Fruit fly (Drosophila melanogaster) whole organism, embryonic: ENCODE data around the gene CG32170.

Experiments
- CG10462 ChIP-seq: fragments of 200-800 bp; sonication (Bioruptor generic); optimal IDR thresholded peaks from 2 replicates; lab custom pipeline; 2016; ENCODE audit warnings: missing biosample characterization, missing genetic modification characterization
- CG11247 ChIP-seq: fragments of 200-800 bp; sonication (Bioruptor generic); IDR thresholded peaks from 2 replicates; pipeline ENCODE4 v1.3.6; 2022; ENCODE audit warnings: missing biosample characterization, missing genetic modification characterization
- CG11560 ChIP-seq: fragments of 200-800 bp; sonication (Bioruptor generic); IDR thresholded peaks from 3 replicates; pipeline ENCODE4 v1.3.6; 2022; ENCODE audit warnings: missing biosample characterization, missing genetic modification characterization
- CG12659 ChIP-seq: fragments of 200-800 bp; sonication (Bioruptor generic); optimal IDR thresholded peaks from 3 replicates; lab custom pipeline; 2017; ENCODE audit warnings: mild to moderate bottlenecking, missing biosample characterization, missing genetic modification reagents, missing genetic modification characterization
- CG14050 ChIP-seq: fragments of 200-800 bp; sonication (Bioruptor generic); IDR thresholded peaks from 3 replicates; pipeline ENCODE4 v1.3.6; 2022; ENCODE audit warnings: missing biosample characterization, missing genetic modification characterization
- CG14441 ChIP-seq: fragments of 200-800 bp; sonication (Bioruptor generic); IDR thresholded peaks from 2 replicates; pipeline ENCODE4 v1.3.6; 2022; ENCODE audit warnings: missing biosample characterization, missing genetic modification characterization
- CG17361 ChIP-seq: fragments of 200-800 bp; sonication (Bioruptor generic); IDR thresholded peaks from 3 replicates; pipeline ENCODE4 v1.3.6; 2022; ENCODE audit warnings: missing biosample characterization, missing genetic modification characterization
- CG17612 ChIP-seq: fragments of 200-800 bp; sonication (Bioruptor generic); IDR thresholded peaks from 2 replicates; pipeline ENCODE4 v1.3.6; 2022; ENCODE audit warnings: missing biosample characterization, missing genetic modification characterization
- CG2712 ChIP-seq: fragments of 200-800 bp; optimal IDR thresholded peaks from 3 replicates; lab custom pipeline; 2019; ENCODE audit warnings: missing biosample characterization, mild to moderate bottlenecking, missing genetic modification characterization, moderate library complexity
- CG30020 ChIP-seq: fragments of 200-800 bp; optimal IDR thresholded peaks from 2 replicates; lab custom pipeline; 2019; ENCODE audit warnings: missing biosample characterization, mild to moderate bottlenecking, missing genetic modification characterization, moderate library complexity
- CG33213 ChIP-seq: fragments of 200-800 bp; sonication (Bioruptor generic); optimal IDR thresholded peaks from 3 replicates; lab custom pipeline; 2016; ENCODE audit warnings: missing biosample characterization, missing genetic modification characterization
- CG4617 ChIP-seq: fragments of 200-800 bp; sonication (Bioruptor generic); optimal IDR thresholded peaks from 3 replicates; lab custom pipeline; 2016; ENCODE audit warnings: missing biosample characterization, missing genetic modification characterization, borderline replicate concordance
- CG4854 ChIP-seq: fragments of 200-800 bp; sonication (Bioruptor generic); optimal IDR thresholded peaks from 2 replicates; lab custom pipeline; 2016; ENCODE audit warnings: missing biosample characterization, missing genetic modification characterization, inconsistent platforms
- CG8359 ChIP-seq: fragments of 200-800 bp; sonication (Bioruptor generic); optimal IDR thresholded peaks from 2 replicates; lab custom pipeline; 2017; ENCODE audit warnings: missing biosample characterization, mild to moderate bottlenecking, missing genetic modification characterization, borderline replicate concordance
- CG8388 ChIP-seq: fragments of 200-800 bp; sonication (Bioruptor generic); optimal IDR thresholded peaks from 2 replicates; lab custom pipeline; 2019; ENCODE audit warnings: missing biosample characterization, mild to moderate bottlenecking, missing genetic modification characterization, moderate library complexity
- CG8944 ChIP-seq: fragments of 200-800 bp; sonication (Bioruptor generic); optimal IDR thresholded peaks from 3 replicates; lab custom pipeline; 2016; ENCODE audit warnings: missing biosample characterization, missing genetic modification characterization
- CG9727 ChIP-seq: fragments of 200-800 bp; sonication (Bioruptor generic); optimal IDR thresholded peaks from 3 replicates; lab custom pipeline; 2017; ENCODE audit warnings: missing biosample characterization, mild to moderate bottlenecking, missing genetic modification characterization
- CoRest ChIP-seq: fragments of 200-800 bp; sonication (Bioruptor generic); optimal IDR thresholded peaks from 3 replicates; lab custom pipeline; 2018; ENCODE audit warnings: missing biosample characterization, mild to moderate bottlenecking, missing genetic modification characterization, moderate library complexity
- D19A ChIP-seq: fragments of 200-800 bp; optimal IDR thresholded peaks from 3 replicates; lab custom pipeline; 2019; ENCODE audit warnings: missing biosample characterization, mild to moderate bottlenecking, missing genetic modification characterization, moderate library complexity
- Dek ChIP-seq: fragments of 200-800 bp; sonication (Bioruptor generic); optimal IDR thresholded peaks from 3 replicates; lab custom pipeline; 2019; ENCODE audit warnings: missing biosample characterization, mild to moderate bottlenecking, missing genetic modification characterization, moderate library complexity
- Dref ChIP-seq: fragments of 200-800 bp; sonication (Bioruptor generic); IDR thresholded peaks from 2 replicates; pipeline ENCODE4 v1.3.6; 2022; ENCODE audit warnings: missing biosample characterization, missing genetic modification characterization
- Ets97D ChIP-seq: fragments of 200-800 bp; sonication (Bioruptor generic); optimal IDR thresholded peaks from 3 replicates; lab custom pipeline; 2016; ENCODE audit warnings: missing biosample characterization, missing genetic modification characterization
- Lhr ChIP-seq: fragments of 200-800 bp; sonication (Bioruptor generic); optimal IDR thresholded peaks from 3 replicates; lab custom pipeline; 2017; ENCODE audit warnings: mild to moderate bottlenecking, missing biosample characterization, missing genetic modification reagents, missing genetic modification characterization
- MBD-R2 ChIP-seq: fragments of 200-800 bp; sonication (Bioruptor generic); IDR thresholded peaks from 2 replicates; pipeline ENCODE4 v1.3.6; 2022; ENCODE audit warnings: missing biosample characterization, missing genetic modification characterization
- Myb ChIP-seq: fragments of 200-800 bp; sonication (Bioruptor generic); optimal IDR thresholded peaks from 2 replicates; lab custom pipeline; 2016; ENCODE audit warnings: missing biosample characterization, missing genetic modification characterization
- Nf-YC ChIP-seq: fragments of 200-800 bp; optimal IDR thresholded peaks from 3 replicates; lab custom pipeline; 2019; ENCODE audit warnings: missing biosample characterization, mild to moderate bottlenecking, missing genetic modification characterization, moderate library complexity
- Pdp1 ChIP-seq, 2 experiments: fragments of 200-800 bp; sonication (Bioruptor generic); optimal IDR thresholded peaks; 3 replicates each; lab custom pipeline; 2016; ENCODE audit warnings: missing biosample characterization in 2 of 2, missing genetic modification characterization in 2 of 2, mild to moderate bottlenecking in 1 of 2, moderate library complexity in 1 of 2
- Sry-δ ChIP-seq: fragments of 200-800 bp; sonication (Bioruptor generic); optimal IDR thresholded peaks from 2 replicates; lab custom pipeline; 2016; ENCODE audit warnings: missing biosample characterization, missing genetic modification characterization
- YL-1 ChIP-seq: fragments of 200-800 bp; sonication (Bioruptor generic); optimal IDR thresholded peaks from 3 replicates; lab custom pipeline; 2017; ENCODE audit warnings: missing biosample characterization, mild to moderate bottlenecking, missing genetic modification characterization
- ab ChIP-seq: fragments of 200-800 bp; sonication (Bioruptor generic); optimal IDR thresholded peaks from 2 replicates; lab custom pipeline; 2016; ENCODE audit warnings: missing biosample characterization, missing genetic modification characterization
- cas ChIP-seq: fragments of 200-800 bp; sonication (Bioruptor generic); IDR thresholded peaks from 2 replicates; pipeline ENCODE4 v1.3.6; 2022; ENCODE audit warnings: missing biosample characterization, missing genetic modification characterization
- ci ChIP-seq: fragments of 200-800 bp; sonication (Bioruptor generic); IDR thresholded peaks from 3 replicates; pipeline ENCODE4 v1.3.6; 2022; ENCODE audit warnings: missing biosample characterization, missing genetic modification characterization
- dan ChIP-seq: fragments of 200-800 bp; sonication (Bioruptor generic); IDR thresholded peaks from 2 replicates; pipeline ENCODE4 v1.3.6; 2022; ENCODE audit warnings: missing biosample characterization, missing genetic modification characterization
- dati ChIP-seq: fragments of 200-800 bp; sonication (Bioruptor generic); IDR thresholded peaks from 2 replicates; pipeline ENCODE4 v1.3.6; 2022; ENCODE audit warnings: missing biosample characterization, missing genetic modification characterization
- dmrt11E ChIP-seq: fragments of 200-800 bp; sonication (Bioruptor generic); optimal IDR thresholded peaks from 3 replicates; lab custom pipeline; 2018; ENCODE audit warnings: missing biosample characterization, mild to moderate bottlenecking, missing genetic modification characterization, moderate library complexity
- grau ChIP-seq: fragments of 200-800 bp; optimal IDR thresholded peaks from 3 replicates; lab custom pipeline; 2019; ENCODE audit warnings: missing biosample characterization, mild to moderate bottlenecking, missing genetic modification characterization, moderate library complexity
- gsb-n ChIP-seq: fragments of 200-800 bp; sonication (Bioruptor generic); optimal IDR thresholded peaks from 3 replicates; lab custom pipeline; 2018; ENCODE audit warnings: missing biosample characterization, mild to moderate bottlenecking, missing genetic modification characterization
- insv ChIP-seq, 2 experiments: fragments of 200-800 bp; sonication (Bioruptor generic); optimal IDR thresholded peaks; 3 replicates each; lab custom pipeline; 2016 to 2018; ENCODE audit warnings: missing biosample characterization in 2 of 2, missing genetic modification characterization in 2 of 2
- knrl ChIP-seq: fragments of 200-800 bp; sonication (Bioruptor generic); IDR thresholded peaks from 3 replicates; pipeline ENCODE4 v1.3.6; 2022; ENCODE audit warnings: missing biosample characterization, missing genetic modification characterization; ENCODE audit not compliant: partially characterized antibody
- lab ChIP-seq: fragments of 200-800 bp; sonication (Bioruptor generic); optimal IDR thresholded peaks from 3 replicates; lab custom pipeline; 2017; ENCODE audit warnings: missing biosample characterization, missing genetic modification characterization, mild to moderate bottlenecking, moderate library complexity, missing genetic modification reagents
- lbe ChIP-seq: fragments of 200-800 bp; sonication (Bioruptor generic); optimal IDR thresholded peaks from 2 replicates; lab custom pipeline; 2016; ENCODE audit warnings: missing biosample characterization, mild to moderate bottlenecking, missing genetic modification characterization
- lov ChIP-seq, 2 experiments: fragments of 200-800 bp in 1 of 2; fragments of >200 bp in 1 of 2; sonication (Bioruptor generic) in 1 of 2; IDR thresholded peaks in 1 of 2; optimal IDR thresholded peaks in 1 of 2; 2 replicates in 1 of 2; 3 replicates in 1 of 2; pipeline versions ENCODE4 v1.3.6 to Lab custom; 2017 to 2022; ENCODE audit warnings: missing biosample characterization in 1 of 2, missing genetic modification characterization in 1 of 2
- luna ChIP-seq: fragments of 200-800 bp; sonication (Bioruptor generic); optimal IDR thresholded peaks from 2 replicates; lab custom pipeline; 2016; ENCODE audit warnings: missing biosample characterization, missing genetic modification characterization
- nau ChIP-seq: fragments of 200-800 bp; sonication (Bioruptor generic); optimal IDR thresholded peaks from 3 replicates; lab custom pipeline; 2017; ENCODE audit warnings: missing biosample characterization, mild to moderate bottlenecking, missing genetic modification characterization, missing genetic modification reagents
- phol ChIP-seq: fragments of 200-800 bp; sonication (Bioruptor generic); optimal IDR thresholded peaks from 3 replicates; lab custom pipeline; 2018; ENCODE audit warnings: missing biosample characterization, mild to moderate bottlenecking, missing genetic modification characterization, moderate library complexity
- pzg ChIP-seq: fragments of 200-800 bp; sonication (Bioruptor generic); optimal IDR thresholded peaks from 3 replicates; lab custom pipeline; 2018; ENCODE audit warnings: missing biosample characterization, mild to moderate bottlenecking, missing genetic modification characterization, moderate library complexity
- run ChIP-seq: fragments of 200-800 bp; sonication (Bioruptor generic); optimal IDR thresholded peaks from 3 replicates; lab custom pipeline; 2018; ENCODE audit warnings: missing biosample characterization, mild to moderate bottlenecking, missing genetic modification characterization
- trem ChIP-seq: fragments of 200-800 bp; optimal IDR thresholded peaks from 3 replicates; lab custom pipeline; 2019; ENCODE audit warnings: missing biosample characterization, mild to moderate bottlenecking, missing genetic modification characterization, moderate library complexity
- tup ChIP-seq: fragments of 200-800 bp; sonication (Bioruptor generic); optimal IDR thresholded peaks from 2 replicates; lab custom pipeline; 2016; ENCODE audit warnings: missing biosample characterization, mild to moderate bottlenecking, missing genetic modification characterization, moderate library complexity
- zfh1 ChIP-seq: fragments of 200-800 bp; sonication (Bioruptor generic); IDR thresholded peaks from 3 replicates; pipeline ENCODE4 v1.3.6; 2022; ENCODE audit warnings: missing biosample characterization, missing genetic modification characterization

The CG32170 gene

dm6 chr3L:16842087-16842567, 35.0 kb upstream of the CG32170 start, which contains the start of gene TSG101 (continued):
- TF ChIP-seq Nf-YC (tag; lab: Kevin White, UChicago) (peak; percentile 16), D19A (tag; lab: Kevin White, UChicago) (peak; percentile 18), lov (optimal IDR thresholded peaks at IDR 0.05; lab: Kevin White, UChicago) (no peak), lov (GFP tag; IDR thresholded peaks at IDR 0.05; lab: Robert Waterston, UW) (no peak), CG17361 (GFP tag; lab: Robert Waterston, UW) (peak; percentile 43; the same call in 2 of the 3 replicates), run (tag; lab: Kevin White, UChicago) (no peak), nau (no peak), CG30020 (tag; lab: Kevin White, UChicago) (peak; percentile 64), cas (GFP tag; lab: Robert Waterston, UW) (no peak), Myb (GFP tag; lab: Kevin White, UChicago) (peak; percentile 87), Dek (tag; lab: Kevin White, UChicago) (peak; percentile 1), Dref (peak; percentile 49), CG33213 (GFP tag; lab: Kevin White, UChicago) (peak; percentile 34), CoRest (peak; percentile 66), ci (no peak), CG8359 (no peak), CG10462 (no peak), CG4854 (GFP tag; lab: Kevin White, UChicago) (no peak), lbe (no peak), Pdp1 (GFP tag; optimal IDR thresholded peaks at IDR 0.05; lab: Kevin White, UChicago) (peak in 1 of 2 experiments; percentile 21), zfh1 (no peak), MBD-R2 (GFP tag; lab: Robert Waterston, UW) (peak; percentile 58; the same call in 1 of the 2 replicates), CG14441 (GFP tag; lab: Robert Waterston, UW) (no peak), CG8388 (no peak), Lhr (GFP tag; lab: Kevin White, UChicago) (peak; percentile 61), CG14050 (GFP tag; lab: Robert Waterston, UW) (no peak), CG4617 (GFP tag; lab: Kevin White, UChicago) (peak; percentile 66), dati (GFP tag; lab: Robert Waterston, UW) (no peak), CG17612 (GFP tag; lab: Robert Waterston, UW) (no peak), tup (no peak), phol (tag; lab: Kevin White, UChicago) (no peak), trem (peak; percentile 41), CG12659 (peak; percentile 63), dmrt11E (tag; lab: Kevin White, UChicago) (no peak), gsb-n (tag; lab: Kevin White, UChicago) (no peak), luna (GFP tag; lab: Kevin White, UChicago) (no peak), CG8944 (GFP tag; lab: Kevin White, UChicago) (no peak), YL-1 (GFP tag; lab: Kevin White, UChicago) (peak; percentile 50), pzg (peak; percentile 76), CG2712 (tag; lab: Kevin White, UChicago) (peak; percentile 38), Sry-δ (GFP tag; lab: Kevin White, UChicago) (peak; percentile 54), lab (GFP tag; lab: Kevin White, UChicago) (no peak), CG11560 (tag; lab: Robert Waterston, UW) (no peak), CG9727 (GFP tag; lab: Kevin White, UChicago) (no peak), knrl (GFP tag; lab: Robert Waterston, UW) (peak; percentile 66), CG11247 (no peak), Ets97D (GFP tag; lab: Kevin White, UChicago) (peak; percentile 27), dan (GFP tag; lab: Robert Waterston, UW) (no peak), grau (peak; percentile 10), insv (GFP tag; optimal IDR thresholded peaks at IDR 0.05; lab: Kevin White, UChicago) (no peak), ab (GFP tag; lab: Kevin White, UChicago) (no peak)
